Worm (Caenorhabditis elegans) whole organism, late embryonic: Measurements from ENCODE around the gene rpc-2.

Source experiments
- C08G9.2 ChIP-seq: sonication (generic microtip); optimal IDR thresholded peaks from 2 replicates; lab custom pipeline; 2016; ENCODE audit warnings: mild to moderate bottlenecking, missing genetic modification characterization, moderate library complexity, missing compliant biosample characterization
- F13H6.1 ChIP-seq: sonication (generic microtip); optimal IDR thresholded peaks from 2 replicates; lab custom pipeline; 2016; ENCODE audit warnings: missing genetic modification characterization, missing compliant biosample characterization
- K09A11.1 ChIP-seq: sonication (generic microtip); optimal IDR thresholded peaks from 2 replicates; lab custom pipeline; 2017; ENCODE audit warnings: antibody characterized with exemption, mild to moderate bottlenecking, missing genetic modification characterization, missing compliant biosample characterization; ENCODE audit not compliant: insufficient read depth
- ceh-14 ChIP-seq: sonication (generic microtip); optimal IDR thresholded peaks from 2 replicates; lab custom pipeline; 2016; ENCODE audit warnings: missing genotype, missing genetic modification characterization, missing compliant biosample characterization
- ceh-18 ChIP-seq: sonication (generic microtip); optimal IDR thresholded peaks from 2 replicates; lab custom pipeline; 2016; ENCODE audit warnings: missing genetic modification characterization, missing compliant biosample characterization
- ceh-19 ChIP-seq: fragments of 200-800 bp; sonication (Bioruptor generic); optimal IDR thresholded peaks from 2 replicates; lab custom pipeline; 2018; ENCODE audit warnings: mild to moderate bottlenecking, missing genetic modification characterization, missing compliant biosample characterization
- ceh-2 ChIP-seq: sonication (generic microtip); optimal IDR thresholded peaks from 2 replicates; lab custom pipeline; 2016; ENCODE audit warnings: missing genotype, missing genetic modification characterization, missing compliant biosample characterization
- ceh-24 ChIP-seq: sonication (generic microtip); optimal IDR thresholded peaks from 2 replicates; lab custom pipeline; 2016; ENCODE audit warnings: mild to moderate bottlenecking, missing genetic modification characterization, missing compliant biosample characterization
- ceh-30 ChIP-seq: fragments of 150-350 bp; optimal IDR thresholded peaks from 2 replicates; lab custom pipeline; 2014; ENCODE audit warnings: missing biosample characterization, missing genetic modification characterization
- ceh-34 ChIP-seq: sonication (generic microtip); optimal IDR thresholded peaks from 2 replicates; lab custom pipeline; 2016; ENCODE audit warnings: mild to moderate bottlenecking, missing genetic modification characterization, missing compliant biosample characterization
- ceh-45 ChIP-seq: fragments of 200-800 bp; sonication (Bioruptor generic); IDR thresholded peaks from 2 replicates; pipeline ENCODE4 v1.3.6; 2022; ENCODE audit warnings: missing genetic modification reagents, missing genetic modification characterization, missing compliant biosample characterization
- ceh-48 ChIP-seq: sonication (generic microtip); optimal IDR thresholded peaks from 2 replicates; lab custom pipeline; 2016; ENCODE audit warnings: missing genetic modification characterization, inconsistent platforms, missing compliant biosample characterization
- ceh-6 ChIP-seq: fragments of 200-800 bp; sonication (Bioruptor generic); optimal IDR thresholded peaks from 2 replicates; lab custom pipeline; 2018; ENCODE audit warnings: mild to moderate bottlenecking, missing genetic modification characterization, missing compliant biosample characterization
- dmd-4 ChIP-seq: sonication (generic microtip); optimal IDR thresholded peaks from 2 replicates; lab custom pipeline; 2016; ENCODE audit warnings: borderline replicate concordance, missing genetic modification characterization, missing compliant biosample characterization
- ets-4 ChIP-seq: sonication (generic microtip); optimal IDR thresholded peaks from 2 replicates; lab custom pipeline; 2016; ENCODE audit warnings: missing genetic modification characterization, missing compliant biosample characterization
- fax-1 ChIP-seq: sonication (generic microtip); optimal IDR thresholded peaks from 2 replicates; lab custom pipeline; 2016; ENCODE audit warnings: missing genotype, missing genetic modification characterization, missing compliant biosample characterization
- fkh-10 ChIP-seq: fragments of 150-350 bp; optimal IDR thresholded peaks from 2 replicates; lab custom pipeline; 2014; ENCODE audit warnings: missing biosample characterization, missing genetic modification reagents, missing genetic modification characterization
- hlh-13 ChIP-seq: fragments of 200-800 bp; sonication (Bioruptor generic); optimal IDR thresholded peaks from 2 replicates; lab custom pipeline; 2018; ENCODE audit warnings: mild to moderate bottlenecking, missing genetic modification characterization, missing compliant biosample characterization
- hlh-6 ChIP-seq: sonication (generic microtip); optimal IDR thresholded peaks from 2 replicates; lab custom pipeline; 2016; ENCODE audit warnings: missing genotype, missing genetic modification characterization, missing compliant biosample characterization
- lim-6 ChIP-seq: sonication (generic microtip); optimal IDR thresholded peaks from 2 replicates; lab custom pipeline; 2016; ENCODE audit warnings: missing genetic modification characterization, missing compliant biosample characterization
- lin-11 ChIP-seq: fragments of 200-800 bp; sonication (Bioruptor generic); optimal IDR thresholded peaks from 2 replicates; lab custom pipeline; 2018; ENCODE audit warnings: mild to moderate bottlenecking, missing genetic modification characterization, missing compliant biosample characterization
- mec-3 ChIP-seq: sonication (generic microtip); optimal IDR thresholded peaks from 2 replicates; lab custom pipeline; 2016; ENCODE audit warnings: borderline replicate concordance, missing genetic modification characterization, missing compliant biosample characterization
- nfya-1 ChIP-seq: sonication (generic microtip); optimal IDR thresholded peaks from 2 replicates; lab custom pipeline; 2017; ENCODE audit warnings: missing genetic modification characterization, mild to moderate bottlenecking, missing compliant biosample characterization, antibody characterized with exemption, moderate library complexity
- nhr-11 ChIP-seq: fragments of 150-350 bp; optimal IDR thresholded peaks from 2 replicates; lab custom pipeline; 2014; ENCODE audit warnings: missing biosample characterization, missing genetic modification characterization
- nhr-232 ChIP-seq: sonication (generic microtip); optimal IDR thresholded peaks from 2 replicates; lab custom pipeline; 2016; ENCODE audit warnings: missing genetic modification characterization, missing compliant biosample characterization
- npax-4 ChIP-seq: sonication (generic microtip); optimal IDR thresholded peaks from 2 replicates; lab custom pipeline; 2016; ENCODE audit warnings: missing genetic modification characterization, missing compliant biosample characterization
- odd-2 ChIP-seq: sonication (generic microtip); optimal IDR thresholded peaks from 2 replicates; lab custom pipeline; 2017; ENCODE audit warnings: antibody characterized with exemption, mild to moderate bottlenecking, missing genetic modification characterization, missing compliant biosample characterization
- pag-3 ChIP-seq: sonication (generic microtip); optimal IDR thresholded peaks from 2 replicates; lab custom pipeline; 2016; ENCODE audit warnings: missing compliant biosample characterization, missing genetic modification characterization, borderline replicate concordance
- pat-9 ChIP-seq: fragments of 200-800 bp; sonication (Bioruptor generic); optimal IDR thresholded peaks from 2 replicates; lab custom pipeline; 2018; ENCODE audit warnings: mild to moderate bottlenecking, missing genetic modification characterization, moderate library complexity, missing compliant biosample characterization
- pha-2 ChIP-seq: sonication (generic microtip); optimal IDR thresholded peaks from 2 replicates; lab custom pipeline; 2017; ENCODE audit warnings: mild to moderate bottlenecking, missing genetic modification characterization, missing compliant biosample characterization
- pha-4 ChIP-seq: fragments of 150-350 bp; optimal IDR thresholded peaks from 2 replicates; lab custom pipeline; 2018; ENCODE audit warnings: missing biosample characterization, missing genetic modification reagents, missing genetic modification characterization
- pqm-1 ChIP-seq: sonication (generic microtip); optimal IDR thresholded peaks from 2 replicates; lab custom pipeline; 2016; ENCODE audit warnings: missing genetic modification characterization, missing compliant biosample characterization
- pros-1 ChIP-seq: fragments of 150-350 bp; optimal IDR thresholded peaks from 2 replicates; lab custom pipeline; 2014; ENCODE audit warnings: missing biosample characterization, missing genetic modification reagents, missing genetic modification characterization
- rnt-1 ChIP-seq: sonication (generic microtip); optimal IDR thresholded peaks from 2 replicates; lab custom pipeline; 2016; ENCODE audit warnings: missing genetic modification characterization, missing compliant biosample characterization
- sdc-2 ChIP-seq: sonication (generic microtip); optimal IDR thresholded peaks from 2 replicates; lab custom pipeline; 2016; ENCODE audit warnings: missing genotype, missing genetic modification characterization, missing compliant biosample characterization
- syd-9 ChIP-seq: sonication (generic microtip); optimal IDR thresholded peaks from 2 replicates; lab custom pipeline; 2016; ENCODE audit warnings: mild to moderate bottlenecking, missing genetic modification characterization, moderate library complexity, missing compliant biosample characterization
- tbx-2 ChIP-seq: sonication (generic microtip); optimal IDR thresholded peaks from 2 replicates; lab custom pipeline; 2016; ENCODE audit warnings: missing genetic modification characterization, missing compliant biosample characterization
- tbx-7 ChIP-seq: sonication (generic microtip); optimal IDR thresholded peaks from 2 replicates; lab custom pipeline; 2016; ENCODE audit warnings: missing genotype, missing genetic modification characterization, missing compliant biosample characterization
- unc-3 ChIP-seq, 2 experiments: fragments of 200-800 bp in 1 of 2; sonication (Bioruptor generic) in 1 of 2; sonication (generic microtip) in 1 of 2; conservative IDR thresholded peaks in 1 of 2; optimal IDR thresholded peaks in 1 of 2; 2 replicates each; pipeline versions ENCODE4 v1.3.6 to Lab custom; 2016 to 2022; ENCODE audit warnings: missing compliant biosample characterization in 2 of 2, missing genetic modification characterization in 2 of 2, missing genetic modification reagents in 1 of 2
- unc-42 ChIP-seq: sonication (generic microtip); optimal IDR thresholded peaks from 2 replicates; lab custom pipeline; 2016; ENCODE audit warnings: missing genotype, missing genetic modification characterization, missing compliant biosample characterization
- zip-5 ChIP-seq: sonication (generic microtip); optimal IDR thresholded peaks from 2 replicates; lab custom pipeline; 2016; ENCODE audit warnings: missing genetic modification characterization, missing compliant biosample characterization

Gene rpc-2

DNA sequence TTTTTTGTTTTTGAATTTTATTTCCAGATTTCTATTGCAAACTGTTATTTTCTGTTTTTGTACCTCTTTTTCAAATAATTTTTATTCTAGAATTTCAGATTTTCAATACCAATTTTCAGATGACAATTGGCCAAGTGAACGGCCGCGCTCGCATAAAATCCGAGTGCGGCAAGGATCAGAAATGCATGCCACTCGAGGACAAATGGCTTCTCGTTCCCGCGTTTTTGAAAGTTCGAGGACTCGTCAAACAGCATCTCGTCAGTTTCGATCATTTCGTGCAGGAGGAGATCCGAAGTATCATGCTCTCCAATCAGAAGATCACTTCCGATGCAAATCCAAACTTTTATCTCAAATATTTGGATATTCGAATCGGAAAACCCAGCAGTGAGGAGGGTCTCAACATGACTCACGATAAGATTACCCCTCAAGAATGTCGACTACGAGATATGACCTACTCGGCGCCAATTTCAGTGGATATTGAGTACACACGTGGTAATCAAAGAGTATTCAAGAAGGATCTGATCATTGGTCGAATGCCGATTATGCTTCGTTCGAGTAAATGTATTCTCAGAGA lies at the start of gene rpc-2:
Gene rpc-2, plus strand, starts transcription at position 120 of the 574 bp plus-strand sequence.
- TF ChIP-seq F13H6.1 (tag; lab: Kevin White, UChicago) (no peak), ceh-24 (tag; lab: Kevin White, UChicago) (no peak), unc-3 (GFP tag; conservative IDR thresholded peaks at IDR 0.05; lab: Robert Waterston, UW) (no peak), unc-3 (tag; optimal IDR thresholded peaks at IDR 0.05; lab: Kevin White, UChicago) (no peak), ceh-2 (no peak), pha-4 (tag; lab: Kevin White, UChicago) (no peak), K09A11.1 (tag; lab: Kevin White, UChicago) (no peak), pat-9 (tag; lab: Kevin White, UChicago) (no peak), mec-3 (tag; lab: Kevin White, UChicago) (no peak), zip-5 (no peak), tbx-7 (no peak), odd-2 (no peak), pqm-1 (no peak), nfya-1 (tag; lab: Kevin White, UChicago) (no peak), ceh-30 (tag; lab: Kevin White, UChicago) (no peak), nhr-11 (tag; lab: Kevin White, UChicago) (no peak)

DNA sequence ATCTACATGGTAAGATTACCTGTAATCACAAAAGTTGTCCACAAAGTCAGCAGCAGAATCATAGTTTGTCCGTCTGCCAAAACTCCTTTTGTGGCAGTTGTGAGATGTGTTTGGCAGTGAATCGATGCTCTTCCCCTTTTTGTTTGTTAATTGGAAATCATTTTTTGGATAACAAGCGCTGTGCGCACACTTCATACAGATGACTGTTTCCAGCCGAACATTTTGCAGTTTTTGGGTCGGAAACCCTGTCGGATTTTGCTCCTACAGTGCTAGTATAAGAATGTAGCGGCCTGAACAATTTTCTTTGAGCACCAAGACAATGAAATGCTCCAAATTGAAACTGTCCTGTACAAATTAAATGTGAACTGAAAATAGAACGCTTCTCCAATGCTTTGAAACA lies 48.5 kb upstream of the rpc-2 start, which contains the start of gene D1044.7:
Gene D1044.7, minus strand, starts transcription at position 101 of the 400 bp plus-strand sequence.
- TF ChIP-seq pha-2 (tag; lab: Kevin White, UChicago) (no peak), lim-6 (tag; lab: Kevin White, UChicago) (no peak), pqm-1 (no peak), nhr-232 (tag; lab: Kevin White, UChicago) (no peak), syd-9 (no peak)

DNA sequence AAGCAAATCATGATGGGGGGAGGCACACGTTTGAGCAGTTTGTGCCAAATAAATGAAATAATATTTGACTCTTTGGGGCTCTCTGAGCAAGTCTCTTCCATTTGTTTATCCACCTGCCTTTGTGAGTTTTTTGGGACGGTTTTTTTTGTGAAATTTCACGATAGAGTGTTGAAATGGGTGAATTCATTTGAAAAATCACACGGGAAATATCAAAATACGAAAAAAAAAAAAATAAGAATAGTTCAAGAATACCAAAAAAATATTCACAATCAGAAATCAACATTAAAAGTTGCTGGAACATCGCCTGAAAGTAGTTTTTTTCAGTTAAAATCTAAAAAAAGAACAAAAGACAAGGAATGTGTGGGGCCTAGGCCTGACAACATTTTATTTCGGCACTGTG lies 44.7 kb upstream of the rpc-2 start, which contains the start of gene pqn-25:
Gene pqn-25, minus strand, starts transcription at position 101 of the 400 bp plus-strand sequence.
- TF ChIP-seq ceh-18 (tag; lab: Kevin White, UChicago) (no peak), ceh-19 (GFP tag; lab: Kevin White, UChicago) (no peak), lim-6 (tag; lab: Kevin White, UChicago) (no peak), mec-3 (tag; lab: Kevin White, UChicago) (no peak), rnt-1 (tag; lab: Kevin White, UChicago) (no peak), K09A11.1 (tag; lab: Kevin White, UChicago) (no peak), pat-9 (tag; lab: Kevin White, UChicago) (no peak), tbx-7 (no peak), nhr-232 (tag; lab: Kevin White, UChicago) (no peak), lin-11 (tag; lab: Kevin White, UChicago) (no peak), ets-4 (tag; lab: Kevin White, UChicago) (no peak), sdc-2 (tag; lab: Kevin White, UChicago) (no peak), pros-1 (no peak), ceh-24 (tag; lab: Kevin White, UChicago) (no peak), F13H6.1 (tag; lab: Kevin White, UChicago) (no peak), ceh-48 (tag; lab: Kevin White, UChicago) (no peak), hlh-6 (tag; lab: Kevin White, UChicago) (no peak)

DNA sequence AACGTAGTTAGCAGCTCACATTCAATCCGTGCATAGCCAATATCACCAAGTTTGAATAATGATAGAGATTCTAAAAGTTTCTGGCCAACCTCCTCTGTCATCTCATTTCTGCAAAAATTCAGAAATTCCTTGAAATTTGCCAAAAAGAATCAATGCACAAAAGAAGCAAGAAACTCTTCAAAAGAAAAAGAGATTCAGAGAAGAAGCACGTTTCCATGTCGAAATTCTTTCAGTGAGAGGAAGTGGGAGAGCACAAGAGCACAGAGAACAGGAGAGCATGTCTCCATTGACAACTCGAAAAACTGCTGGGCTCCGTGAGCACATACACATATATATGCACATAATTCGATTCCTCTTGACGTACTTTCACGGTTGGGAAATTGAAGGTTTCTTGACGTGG lies 39.7 kb upstream of the rpc-2 start, which contains the start of gene nekl-4:
Gene nekl-4, minus strand, starts transcription at position 101 of the 400 bp plus-strand sequence.
- TF ChIP-seq npax-4 (tag; lab: Kevin White, UChicago) = no peak
- no peak for TF ChIP-seq pha-4 (tag; lab: Kevin White, UChicago)
- no peak for TF ChIP-seq unc-42
- no peak for TF ChIP-seq ceh-34 (tag; lab: Kevin White, UChicago)
- TF ChIP-seq ceh-6 = no peak
- TF ChIP-seq ceh-19 (GFP tag; lab: Kevin White, UChicago) = no peak
- no peak for TF ChIP-seq lim-6 (tag; lab: Kevin White, UChicago)
- TF ChIP-seq pag-3 (tag; lab: Kevin White, UChicago) = no peak
- TF ChIP-seq C08G9.2 = no peak
- no peak for TF ChIP-seq dmd-4 (tag; lab: Kevin White, UChicago)
- no peak for TF ChIP-seq K09A11.1 (tag; lab: Kevin White, UChicago)
- no peak for TF ChIP-seq fkh-10 (GFP tag; lab: Kevin White, UChicago)
- no peak for TF ChIP-seq nhr-11 (tag; lab: Kevin White, UChicago)
- no peak for TF ChIP-seq ceh-14 (tag; lab: Kevin White, UChicago)
- TF ChIP-seq ceh-45 (GFP tag; lab: Robert Waterston, UW) = no peak
- TF ChIP-seq hlh-13 (GFP tag; lab: Kevin White, UChicago) = no peak
- TF ChIP-seq tbx-2 (tag; lab: Kevin White, UChicago) = no peak
- no peak for TF ChIP-seq tbx-7
- TF ChIP-seq fax-1 (tag; lab: Kevin White, UChicago) = no peak
